Fruit fly (Drosophila melanogaster): Measurements from ENCODE around the gene CG7772.

The CG7772 gene

DNA sequence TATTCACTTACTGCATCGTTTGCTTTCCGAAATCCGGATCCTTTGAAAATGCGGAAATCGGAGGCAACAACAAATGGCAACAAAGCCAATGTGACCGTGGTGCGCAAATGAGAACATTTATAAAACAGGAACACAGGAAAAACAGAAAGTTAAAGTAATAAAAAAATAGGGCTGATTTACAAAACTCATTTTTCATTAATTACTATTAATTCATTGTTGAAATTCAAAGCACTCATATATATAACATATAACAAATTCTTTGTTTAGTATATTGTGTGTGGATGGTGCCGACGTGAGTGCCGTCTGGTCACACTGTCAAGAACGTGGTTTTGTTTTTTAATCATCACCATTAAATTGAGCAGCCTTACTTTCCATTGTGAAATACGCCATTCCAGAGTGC is 46.4 kb downstream of the CG7772 start, which contains the start of the genes Arp8 and CG6769:
TSS of gene Arp8 (minus strand) at position 90 of the 400 bp plus-strand sequence.
TSS of gene CG6769 (plus strand) at position 292 of the 400 bp plus-strand sequence.
- TF ChIP-seq NK7.1 (GFP tag; optimal IDR thresholded peaks at IDR 0.05), result no peak
- TF ChIP-seq CG15479 (GFP tag; optimal IDR thresholded peaks at IDR 0.05), result no peak
- no peak for TF ChIP-seq Side (GFP tag; optimal IDR thresholded peaks at IDR 0.05)
- no peak for TF ChIP-seq pros (GFP tag; optimal IDR thresholded peaks at IDR 0.05)
- no peak for TF ChIP-seq Rx (GFP tag; IDR thresholded peaks at IDR 0.05)
- no peak for TF ChIP-seq vvl (GFP tag; IDR thresholded peaks at IDR 0.05)
- TF ChIP-seq CG13624 (GFP tag; optimal IDR thresholded peaks at IDR 0.05), result no peak
- TF ChIP-seq B-H2 (GFP tag; optimal IDR thresholded peaks at IDR 0.05), result peak; percentile 1
- TF ChIP-seq CG4404 (GFP tag; IDR thresholded peaks at IDR 0.05), result no peak
- no peak for TF ChIP-seq zfh1 (GFP tag; IDR thresholded peaks at IDR 0.05)
- TF ChIP-seq CG17328 (GFP tag; IDR thresholded peaks at IDR 0.05), result no peak
- no peak for TF ChIP-seq Ravus (GFP tag; IDR thresholded peaks at IDR 0.05)
- TF ChIP-seq slbo (GFP tag; IDR thresholded peaks at IDR 0.05), result no peak
- TF ChIP-seq toy (GFP tag; IDR thresholded peaks at IDR 0.05), result no peak
- no peak for TF ChIP-seq kni (GFP tag; optimal IDR thresholded peaks at IDR 0.05)
- TF ChIP-seq sens-2 (GFP tag; IDR thresholded peaks at IDR 0.05), result no peak
- no peak for TF ChIP-seq ham (GFP tag; IDR thresholded peaks at IDR 0.05)
- no peak for TF ChIP-seq CG11398 (GFP tag; optimal IDR thresholded peaks at IDR 0.05)
- TF ChIP-seq esg (GFP tag; conservative IDR thresholded peaks at IDR 0.05), result no peak
- peak; percentile 31 for TF ChIP-seq CG1603 (tag; optimal IDR thresholded peaks at IDR 0.05)
- TF ChIP-seq CG14965 (GFP tag; optimal IDR thresholded peaks at IDR 0.05; ENCODE audit: borderline replicate concordance), result no peak
- TF ChIP-seq CG14710 (tag; optimal IDR thresholded peaks at IDR 0.05), result peak; percentile 61
- TF ChIP-seq CG34422 (GFP tag; IDR thresholded peaks at IDR 0.05), result no peak
- peak; percentile 64 for TF ChIP-seq row (GFP tag; IDR thresholded peaks at IDR 0.05)
- no peak for TF ChIP-seq CHES-1-like (GFP tag; optimal IDR thresholded peaks at IDR 0.05)
- no peak for TF ChIP-seq CG11085 (GFP tag; IDR thresholded peaks at IDR 0.05)
- no peak for TF ChIP-seq luna (GFP tag; optimal IDR thresholded peaks at IDR 0.05)
- no peak for TF ChIP-seq H2.0 (GFP tag; IDR thresholded peaks at IDR 0.05)
- no peak for TF ChIP-seq TFAM (GFP tag; optimal IDR thresholded peaks at IDR 0.05)
- TF ChIP-seq Sry-δ (GFP tag; optimal IDR thresholded peaks at IDR 0.05), result peak; percentile 14
- TF ChIP-seq inv (GFP tag; IDR thresholded peaks at IDR 0.05; ENCODE audit: partially characterized antibody), result no peak
- TF ChIP-seq CG12155 (GFP tag; optimal IDR thresholded peaks at IDR 0.05), result no peak
- TF ChIP-seq CoRest (tag; optimal IDR thresholded peaks at IDR 0.05), result peak; percentile 40
- peak; percentile 46 for TF ChIP-seq CG17186 (GFP tag; optimal IDR thresholded peaks at IDR 0.05)
- no peak for TF ChIP-seq CG5180 (GFP tag; optimal IDR thresholded peaks at IDR 0.05)
- TF ChIP-seq en (GFP tag; optimal IDR thresholded peaks at IDR 0.05), result no peak
- peak; percentile 30 for TF ChIP-seq HmgZ (tag; optimal IDR thresholded peaks at IDR 0.05)
- peak; percentile 72 for TF ChIP-seq Max (GFP tag; optimal IDR thresholded peaks at IDR 0.05)
- TF ChIP-seq CG4328 (GFP tag; optimal IDR thresholded peaks at IDR 0.05), result no peak
- TF ChIP-seq CG3163 (GFP tag; optimal IDR thresholded peaks at IDR 0.05), result no peak
- no peak for TF ChIP-seq Jarid2 (GFP tag; optimal IDR thresholded peaks at IDR 0.05)
- no peak for TF ChIP-seq Dip2 (GFP tag; IDR thresholded peaks at IDR 0.05)
- no peak for TF ChIP-seq CG14014 (GFP tag; IDR thresholded peaks at IDR 0.05)
- no peak for TF ChIP-seq CG17568 (GFP tag; optimal IDR thresholded peaks at IDR 0.05)
- no peak for TF ChIP-seq Dad (GFP tag; optimal IDR thresholded peaks at IDR 0.05)
- TF ChIP-seq sima (GFP tag; optimal IDR thresholded peaks at IDR 0.05), result no peak
- TF ChIP-seq nau (GFP tag; optimal IDR thresholded peaks at IDR 0.05), result no peak
- TF ChIP-seq CG9609 (GFP tag; optimal IDR thresholded peaks at IDR 0.05), result no peak
- no peak for TF ChIP-seq CG9215 (GFP tag; IDR thresholded peaks at IDR 0.05)
- TF ChIP-seq Hr78 (GFP tag; optimal IDR thresholded peaks at IDR 0.05), result no peak
- no peak for TF ChIP-seq seq (GFP tag; IDR thresholded peaks at IDR 0.05)
- peak; percentile 40 for TF ChIP-seq gem (tag; optimal IDR thresholded peaks at IDR 0.05)

All from whole organism, embryonic.